Fruit fly (Drosophila melanogaster) whole organism, embryonic: ENCODE data around the gene Ccp84Ac.

ENCODE experiments used
- CG10431 ChIP-seq: fragments of 200-800 bp; sonication (Bioruptor generic); optimal IDR thresholded peaks from 3 replicates; lab custom pipeline; 2018; ENCODE audit warnings: missing biosample characterization, mild to moderate bottlenecking, missing genetic modification characterization
- CG10565 ChIP-seq: fragments of 200-800 bp; sonication (Bioruptor generic); optimal IDR thresholded peaks from 3 replicates; lab custom pipeline; 2016; ENCODE audit warnings: missing biosample characterization, mild to moderate bottlenecking, missing genetic modification characterization
- CG11456 ChIP-seq: fragments of 200-800 bp; sonication (Bioruptor generic); IDR thresholded peaks from 3 replicates; pipeline ENCODE4 v1.3.6; 2022; ENCODE audit warnings: missing biosample characterization, missing genetic modification characterization
- CG12104 ChIP-seq: fragments of 200-800 bp; sonication (Bioruptor generic); optimal IDR thresholded peaks from 3 replicates; lab custom pipeline; 2016; ENCODE audit warnings: missing biosample characterization, missing genetic modification characterization
- CG13123 ChIP-seq: fragments of 200-800 bp; sonication (Bioruptor generic); optimal IDR thresholded peaks from 2 replicates; lab custom pipeline; 2016; ENCODE audit warnings: missing biosample characterization, missing genetic modification characterization
- CG13424 ChIP-seq: fragments of 200-800 bp; sonication (Bioruptor generic); optimal IDR thresholded peaks from 2 replicates; lab custom pipeline; 2019; ENCODE audit warnings: missing biosample characterization, mild to moderate bottlenecking, missing genetic modification characterization, moderate library complexity
- CG13894 ChIP-seq: fragments of 200-800 bp; sonication (Bioruptor generic); optimal IDR thresholded peaks from 3 replicates; lab custom pipeline; 2018; ENCODE audit warnings: missing biosample characterization, mild to moderate bottlenecking, missing genetic modification characterization, moderate library complexity
- CG14441 ChIP-seq: fragments of 200-800 bp; sonication (Bioruptor generic); IDR thresholded peaks from 2 replicates; pipeline ENCODE4 v1.3.6; 2022; ENCODE audit warnings: missing biosample characterization, missing genetic modification characterization
- CG15696 ChIP-seq: fragments of 200-800 bp; sonication (Bioruptor generic); optimal IDR thresholded peaks from 2 replicates; lab custom pipeline; 2019; ENCODE audit warnings: missing biosample characterization, mild to moderate bottlenecking, missing genetic modification characterization, moderate library complexity
- CG16779 ChIP-seq: fragments of 200-800 bp; sonication (Bioruptor generic); IDR thresholded peaks from 2 replicates; pipeline ENCODE4 v1.3.6; 2022; ENCODE audit warnings: missing biosample characterization, missing genetic modification characterization
- CG17361 ChIP-seq: fragments of 200-800 bp; sonication (Bioruptor generic); IDR thresholded peaks from 3 replicates; pipeline ENCODE4 v1.3.6; 2022; ENCODE audit warnings: missing biosample characterization, missing genetic modification characterization
- CG17612 ChIP-seq: fragments of 200-800 bp; sonication (Bioruptor generic); IDR thresholded peaks from 2 replicates; pipeline ENCODE4 v1.3.6; 2022; ENCODE audit warnings: missing biosample characterization, missing genetic modification characterization
- CG18764 ChIP-seq: fragments of 200-800 bp; sonication (Bioruptor generic); optimal IDR thresholded peaks from 3 replicates; lab custom pipeline; 2016; ENCODE audit warnings: missing biosample characterization, missing genetic modification characterization
- CG2678 ChIP-seq: fragments of 200-800 bp; sonication (Bioruptor generic); optimal IDR thresholded peaks from 3 replicates; lab custom pipeline; 2019; ENCODE audit warnings: missing biosample characterization, mild to moderate bottlenecking, missing genetic modification characterization, moderate library complexity
- CG2712 ChIP-seq: fragments of 200-800 bp; optimal IDR thresholded peaks from 3 replicates; lab custom pipeline; 2019; ENCODE audit warnings: missing biosample characterization, mild to moderate bottlenecking, missing genetic modification characterization, moderate library complexity
- CG31224 ChIP-seq: fragments of 200-800 bp; sonication (Bioruptor generic); IDR thresholded peaks from 2 replicates; pipeline ENCODE4 v1.3.6; 2022; ENCODE audit warnings: missing biosample characterization, missing genetic modification characterization
- CG34224 ChIP-seq: fragments of 200-800 bp; sonication (Bioruptor generic); IDR thresholded peaks from 3 replicates; pipeline ENCODE4 v1.3.6; 2022; ENCODE audit warnings: missing biosample characterization, missing genetic modification characterization; ENCODE audit not compliant: partially characterized antibody
- CG34376 ChIP-seq: fragments of 200-800 bp; sonication (Bioruptor generic); optimal IDR thresholded peaks from 2 replicates; lab custom pipeline; 2018; ENCODE audit warnings: missing biosample characterization, mild to moderate bottlenecking, missing genetic modification characterization
- CG3726 ChIP-seq: fragments of 200-800 bp; sonication (Bioruptor generic); IDR thresholded peaks from 3 replicates; pipeline ENCODE4, ENCODE4 v1.3.6; 2022; ENCODE audit warnings: missing biosample characterization, missing genetic modification characterization
- CG43689 ChIP-seq: fragments of 200-800 bp; sonication (Bioruptor generic); IDR thresholded peaks from 2 replicates; pipeline ENCODE4 v1.3.6; 2022; ENCODE audit warnings: missing biosample characterization, missing genetic modification characterization
- CG5953 ChIP-seq: fragments of 200-800 bp; sonication (Bioruptor generic); IDR thresholded peaks from 2 replicates; pipeline ENCODE4 v1.3.6; 2022; ENCODE audit warnings: missing biosample characterization, missing genetic modification characterization
- CG6272 ChIP-seq: fragments of 200-800 bp; sonication (Bioruptor generic); IDR thresholded peaks from 2 replicates; pipeline ENCODE4 v1.3.6; 2022; ENCODE audit warnings: missing biosample characterization, missing genetic modification characterization
- CG7839 ChIP-seq: fragments of 200-800 bp; sonication (Bioruptor generic); optimal IDR thresholded peaks from 3 replicates; lab custom pipeline; 2018; ENCODE audit warnings: missing biosample characterization, mild to moderate bottlenecking, missing genetic modification characterization, moderate library complexity
- CG7963 ChIP-seq: fragments of 200-800 bp; sonication (Bioruptor generic); IDR thresholded peaks from 3 replicates; pipeline ENCODE4 v1.3.6; 2022; ENCODE audit warnings: missing biosample characterization, missing genetic modification characterization; ENCODE audit not compliant: partially characterized antibody
- CG7987 ChIP-seq: fragments of 200-800 bp; sonication (Bioruptor generic); optimal IDR thresholded peaks from 2 replicates; lab custom pipeline; 2018; ENCODE audit warnings: missing biosample characterization, mild to moderate bottlenecking, missing genetic modification characterization, moderate library complexity
- CG9932 ChIP-seq: fragments of 200-800 bp; sonication (Bioruptor generic); IDR thresholded peaks from 2 replicates; pipeline ENCODE4 v1.3.6; 2022; ENCODE audit warnings: missing biosample characterization, missing genetic modification characterization
- Camta ChIP-seq: fragments of 200-800 bp; sonication (Bioruptor generic); optimal IDR thresholded peaks from 2 replicates; lab custom pipeline; 2016; ENCODE audit warnings: missing biosample characterization, missing genetic modification characterization
- D19A ChIP-seq: fragments of 200-800 bp; optimal IDR thresholded peaks from 3 replicates; lab custom pipeline; 2019; ENCODE audit warnings: missing biosample characterization, mild to moderate bottlenecking, missing genetic modification characterization, moderate library complexity
- Dek ChIP-seq: fragments of 200-800 bp; sonication (Bioruptor generic); optimal IDR thresholded peaks from 3 replicates; lab custom pipeline; 2019; ENCODE audit warnings: missing biosample characterization, mild to moderate bottlenecking, missing genetic modification characterization, moderate library complexity
- Eip74EF ChIP-seq, 2 experiments: fragments of 200-800 bp in 1 of 2; fragments of >200 bp in 1 of 2; sonication (Bioruptor generic) in 1 of 2; optimal IDR thresholded peaks; 2 replicates each; lab custom pipeline; 2017 to 2019; ENCODE audit warnings: missing biosample characterization in 2 of 2, missing genetic modification characterization in 2 of 2, mild to moderate bottlenecking in 1 of 2, moderate library complexity in 1 of 2
- Fer1 ChIP-seq: fragments of 200-800 bp; sonication (Bioruptor generic); optimal IDR thresholded peaks from 2 replicates; lab custom pipeline; 2017; ENCODE audit warnings: missing biosample characterization, mild to moderate bottlenecking, missing genetic modification characterization
- MBD-R2 ChIP-seq: fragments of 200-800 bp; sonication (Bioruptor generic); IDR thresholded peaks from 2 replicates; pipeline ENCODE4 v1.3.6; 2022; ENCODE audit warnings: missing biosample characterization, missing genetic modification characterization
- MTF-1 ChIP-seq: fragments of 200-800 bp; sonication (Bioruptor generic); optimal IDR thresholded peaks from 2 replicates; lab custom pipeline; 2018; ENCODE audit warnings: missing biosample characterization, mild to moderate bottlenecking, missing genetic modification characterization, borderline replicate concordance
- NC2α ChIP-seq: fragments of 200-800 bp; sonication (Bioruptor generic); optimal IDR thresholded peaks from 2 replicates; lab custom pipeline; 2016; ENCODE audit warnings: missing biosample characterization, missing genetic modification characterization
- NFAT ChIP-seq: fragments of 200-800 bp; sonication (Bioruptor generic); IDR thresholded peaks from 2 replicates; pipeline ENCODE4 v1.3.6; 2022; ENCODE audit warnings: missing biosample characterization, missing genetic modification characterization
- Neu2 ChIP-seq: fragments of 200-800 bp; sonication (Bioruptor generic); optimal IDR thresholded peaks from 3 replicates; lab custom pipeline; 2016; ENCODE audit warnings: missing biosample characterization, missing genetic modification characterization, borderline replicate concordance
- Ptx1 ChIP-seq: fragments of 200-800 bp; sonication (Bioruptor generic); IDR thresholded peaks from 2 replicates; pipeline ENCODE4 v1.3.6; 2022; ENCODE audit warnings: missing biosample characterization, missing genetic modification characterization
- Sry-β ChIP-seq: fragments of 200-800 bp; sonication (Bioruptor generic); optimal IDR thresholded peaks from 2 replicates; lab custom pipeline; 2018; ENCODE audit warnings: missing biosample characterization, mild to moderate bottlenecking, missing genetic modification characterization, moderate library complexity
- chm ChIP-seq: fragments of 200-800 bp; sonication (Bioruptor generic); IDR thresholded peaks from 2 replicates; pipeline ENCODE4 v1.3.6; 2022; ENCODE audit warnings: missing biosample characterization, missing genetic modification characterization
- gcm2 ChIP-seq: fragments of 200-800 bp; sonication (Bioruptor generic); optimal IDR thresholded peaks from 2 replicates; lab custom pipeline; 2016; ENCODE audit warnings: missing biosample characterization, missing genetic modification characterization
- grn ChIP-seq: fragments of 200-800 bp; sonication (Bioruptor generic); optimal IDR thresholded peaks from 3 replicates; lab custom pipeline; 2017; ENCODE audit warnings: missing biosample characterization, missing genetic modification characterization
- lola ChIP-seq, 3 experiments: fragments of >200 bp in 2 of 3; fragments of 200-800 bp in 1 of 3; sonication (Bioruptor generic) in 1 of 3; optimal IDR thresholded peaks; 2 replicates each; lab custom pipeline; 2017 to 2019; ENCODE audit warnings: missing biosample characterization in 3 of 3, missing genetic modification characterization in 3 of 3, mild to moderate bottlenecking in 1 of 3, moderate library complexity in 1 of 3
- phol ChIP-seq: fragments of 200-800 bp; sonication (Bioruptor generic); optimal IDR thresholded peaks from 3 replicates; lab custom pipeline; 2018; ENCODE audit warnings: missing biosample characterization, mild to moderate bottlenecking, missing genetic modification characterization, moderate library complexity
- repo ChIP-seq: fragments of 200-800 bp; sonication (Bioruptor generic); optimal IDR thresholded peaks from 2 replicates; lab custom pipeline; 2016; ENCODE audit warnings: missing biosample characterization, missing genetic modification characterization
- sna ChIP-seq: fragments of 200-800 bp; sonication (Bioruptor generic); IDR thresholded peaks from 2 replicates; pipeline ENCODE4 v1.3.6; 2022; ENCODE audit warnings: missing biosample characterization, missing genetic modification characterization; ENCODE audit not compliant: partially characterized antibody
- tio ChIP-seq: fragments of 200-800 bp; sonication (Bioruptor generic); optimal IDR thresholded peaks from 2 replicates; lab custom pipeline; 2017; ENCODE audit warnings: missing biosample characterization, missing genetic modification characterization, inconsistent platforms
- tx ChIP-seq: fragments of 200-800 bp; sonication (Bioruptor generic); optimal IDR thresholded peaks from 2 replicates; lab custom pipeline; 2016; ENCODE audit warnings: missing biosample characterization, missing genetic modification characterization
- usp ChIP-seq: fragments of >200 bp; optimal IDR thresholded peaks from 2 replicates; lab custom pipeline; 2017; ENCODE audit warnings: missing biosample characterization, missing genetic modification characterization
- wor ChIP-seq: fragments of 200-800 bp; sonication (Bioruptor generic); IDR thresholded peaks from 2 replicates; pipeline ENCODE4 v1.3.6; 2022; ENCODE audit warnings: missing biosample characterization, missing genetic modification characterization
- zen2 ChIP-seq: fragments of 200-800 bp; sonication (Bioruptor generic); IDR thresholded peaks from 3 replicates; pipeline ENCODE4 v1.3.6; 2022; ENCODE audit warnings: missing biosample characterization, missing genetic modification characterization; ENCODE audit not compliant: partially characterized antibody

Gene Ccp84Ac

DNA sequence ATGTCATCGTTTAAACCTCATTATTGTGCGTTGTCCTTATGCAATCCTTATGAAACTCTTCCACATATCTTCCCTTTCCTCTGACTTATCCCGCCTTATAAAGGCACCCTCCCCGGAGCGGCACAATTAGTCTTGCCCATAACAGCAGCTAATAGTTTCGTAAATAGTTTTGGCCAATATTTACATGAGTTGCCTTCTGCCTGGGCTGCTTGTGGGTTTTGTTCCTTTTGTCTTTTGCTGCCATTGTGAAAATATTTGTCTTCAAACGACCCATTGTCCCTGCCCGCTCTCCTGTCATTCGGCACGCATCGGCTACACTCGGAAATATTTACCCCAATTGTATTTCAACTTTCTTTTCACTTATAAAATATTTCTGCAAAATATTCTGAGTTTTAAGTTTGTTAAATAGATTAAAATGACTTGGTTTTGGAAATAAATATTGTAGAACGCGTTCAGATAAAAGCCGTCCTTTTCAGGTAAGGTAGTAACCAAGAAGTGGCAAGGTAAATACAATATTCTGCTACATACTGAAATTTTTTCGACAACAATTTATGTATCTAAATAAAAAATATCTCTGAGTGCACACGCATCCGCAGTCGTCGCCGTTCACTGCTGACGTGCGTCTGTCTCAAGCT lies 27.6 kb upstream of the Ccp84Ac start:
- TF ChIP-seq Sry-β (no peak), chm (GFP tag; lab: Robert Waterston, UW) (no peak), CG7839 (tag; lab: Kevin White, UChicago) (peak; percentile 47), CG13894 (tag; lab: Kevin White, UChicago) (no peak), tx (GFP tag; lab: Kevin White, UChicago) (no peak), zen2 (GFP tag; lab: Robert Waterston, UW) (no peak), gcm2 (GFP tag; lab: Kevin White, UChicago) (no peak), NFAT (GFP tag; lab: Robert Waterston, UW) (no peak), Eip74EF (GFP tag; optimal IDR thresholded peaks at IDR 0.05; lab: Kevin White, UChicago) (no peak), Ptx1 (no peak), CG43689 (no peak), CG34376 (GFP tag; lab: Kevin White, UChicago) (no peak), MBD-R2 (GFP tag; lab: Robert Waterston, UW) (no peak), phol (peak; percentile 71), CG7963 (GFP tag; lab: Robert Waterston, UW) (no peak), CG16779 (GFP tag; lab: Robert Waterston, UW) (no peak), tio (GFP tag; lab: Kevin White, UChicago) (no peak), CG2712 (tag; lab: Kevin White, UChicago) (peak; percentile 74), CG2678 (tag; lab: Kevin White, UChicago) (no peak), CG34224 (no peak), sna (GFP tag; lab: Robert Waterston, UW) (no peak), CG7987 (GFP tag; lab: Kevin White, UChicago) (no peak), CG3726 (GFP tag; lab: Robert Waterston, UW) (no peak), CG13424 (peak; percentile 32), NC2α (GFP tag; lab: Kevin White, UChicago) (no peak), CG9932 (no peak), CG12104 (GFP tag; lab: Kevin White, UChicago) (no peak), CG11456 (GFP tag; lab: Robert Waterston, UW) (no peak), CG6272 (GFP tag; lab: Robert Waterston, UW) (no peak), Camta (GFP tag; lab: Kevin White, UChicago) (peak; percentile 25), MTF-1 (no peak), CG5953 (no peak), lola (GFP tag; optimal IDR thresholded peaks at IDR 0.05; lab: Kevin White, UChicago) (peak in 1 of 3 experiments; percentile 77), usp (GFP tag; lab: Kevin White, UChicago) (no peak), CG31224 (GFP tag; lab: Robert Waterston, UW) (no peak), Dek (tag; lab: Kevin White, UChicago) (no peak), CG10431 (no peak), Fer1 (GFP tag; lab: Kevin White, UChicago) (no peak), CG17361 (GFP tag; lab: Robert Waterston, UW) (peak; percentile 71), grn (GFP tag; lab: Kevin White, UChicago) (no peak), CG13123 (no peak), D19A (peak; percentile 44), CG18764 (GFP tag; lab: Kevin White, UChicago) (no peak), CG17612 (no peak), wor (GFP tag; lab: Robert Waterston, UW) (no peak), repo (GFP tag; lab: Kevin White, UChicago) (no peak), CG14441 (GFP tag; lab: Robert Waterston, UW) (0 out of 2 replicates have a peak, but pooled peaks have one; percentile 34), CG15696 (peak; percentile 72), Neu2 (GFP tag; lab: Kevin White, UChicago) (peak; percentile 9), CG10565 (no peak)
